Fruit fly (Drosophila melanogaster): ENCODE measurements around the gene CG13008.

The CG13008 gene

DNA sequence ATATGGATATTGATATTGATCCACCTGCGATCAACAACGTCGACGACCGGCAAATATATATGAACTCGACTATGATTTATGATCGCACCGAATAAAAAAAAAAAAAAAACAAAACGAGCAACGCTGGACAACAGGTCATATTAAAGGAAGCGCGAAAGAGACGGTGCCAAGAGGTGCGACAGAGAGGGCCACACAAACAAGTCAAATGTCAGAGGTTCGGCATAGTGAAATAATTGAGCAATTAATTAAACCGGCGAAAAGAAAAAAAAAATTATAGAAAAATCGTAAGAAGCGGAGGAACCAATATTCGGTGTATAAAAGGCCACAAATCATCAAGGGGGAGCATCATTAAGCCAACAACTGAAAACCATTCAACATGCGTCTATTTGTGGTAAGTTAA lies 31.4 kb downstream of the CG13008 start, which contains the start of gene Twdlalpha:
Gene Twdlalpha (plus strand): TSS at position 301 of the 400 bp plus-strand sequence.
- TF ChIP-seq CG10348 (GFP tag; IDR thresholded peaks at IDR 0.05) (no peak), CG32121 (GFP tag; IDR thresholded peaks at IDR 0.05) (no peak), CG8301 (tag; optimal IDR thresholded peaks at IDR 0.05) (no peak), CG34367 (tag; optimal IDR thresholded peaks at IDR 0.05) (no peak), EcR (GFP tag; optimal IDR thresholded peaks at IDR 0.05) (no peak), CG12605 (GFP tag; IDR thresholded peaks at IDR 0.05) (no peak), CG15710 (tag; optimal IDR thresholded peaks at IDR 0.05) (no peak), CG9948 (tag; optimal IDR thresholded peaks at IDR 0.05) (no peak), Ets98B (GFP tag; IDR thresholded peaks at IDR 0.05) (no peak), D1 (tag; optimal IDR thresholded peaks at IDR 0.05) (no peak), fd96Ca (GFP tag; IDR thresholded peaks at IDR 0.05) (no peak), CG17806 (tag; optimal IDR thresholded peaks at IDR 0.05) (no peak)

dm6 chrX:16744345-16744744 lies 33.2 kb downstream of the CG13008 start:
- TF ChIP-seq CG10348 (GFP tag; IDR thresholded peaks at IDR 0.05) = no peak
- no peak for TF ChIP-seq CG8301 (tag; optimal IDR thresholded peaks at IDR 0.05)
- TF ChIP-seq CG12605 (GFP tag; IDR thresholded peaks at IDR 0.05) = no peak
- TF ChIP-seq CG15710 (tag; optimal IDR thresholded peaks at IDR 0.05) = no peak
- no peak for TF ChIP-seq D1 (tag; optimal IDR thresholded peaks at IDR 0.05)
- no peak for TF ChIP-seq Pif1B (GFP tag; optimal IDR thresholded peaks at IDR 0.05)
- no peak for TF ChIP-seq fd96Ca (GFP tag; IDR thresholded peaks at IDR 0.05)
- TF ChIP-seq CG17806 (tag; optimal IDR thresholded peaks at IDR 0.05) = no peak
- TF ChIP-seq CG9948 (tag; optimal IDR thresholded peaks at IDR 0.05) = no peak
- no peak for TF ChIP-seq gl (tag; optimal IDR thresholded peaks at IDR 0.05)
- no peak for TF ChIP-seq Pif1A (GFP tag; optimal IDR thresholded peaks at IDR 0.05)
- TF ChIP-seq Snoo (tag; optimal IDR thresholded peaks at IDR 0.05) = no peak
- no peak for TF ChIP-seq CG13204 (GFP tag; optimal IDR thresholded peaks at IDR 0.05)
- no peak for TF ChIP-seq CG32121 (GFP tag; IDR thresholded peaks at IDR 0.05)
- no peak for TF ChIP-seq CG34367 (tag; optimal IDR thresholded peaks at IDR 0.05)
- no peak for TF ChIP-seq CG4496 (GFP tag; IDR thresholded peaks at IDR 0.05)

DNA sequence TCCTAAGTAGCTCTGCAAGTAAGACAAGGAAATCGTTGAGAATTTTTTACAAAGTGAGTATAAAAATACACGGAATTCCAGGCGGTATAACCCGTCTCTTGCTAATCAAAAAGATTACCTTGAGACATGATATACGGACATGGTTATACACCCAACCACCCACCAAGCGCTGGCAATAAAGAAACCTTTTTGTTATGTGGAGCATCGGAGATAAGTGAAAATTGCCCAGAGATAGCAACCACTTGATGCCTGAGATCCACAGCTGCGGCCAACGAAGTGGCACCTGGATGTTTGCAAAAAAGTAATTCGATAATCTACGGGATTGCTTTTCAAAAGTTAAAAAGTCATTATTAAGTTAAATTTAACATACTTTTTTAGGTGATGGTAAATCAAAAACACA lies 34.8 kb downstream of the CG13008 start:
- no peak for TF ChIP-seq CG17806 (tag; optimal IDR thresholded peaks at IDR 0.05)
- no peak for TF ChIP-seq Ets98B (GFP tag; IDR thresholded peaks at IDR 0.05)
- TF ChIP-seq EcR (GFP tag; optimal IDR thresholded peaks at IDR 0.05) = no peak

dm6 chrX:16746824-16747223 lies 35.7 kb downstream of the CG13008 start:
- TF ChIP-seq Snoo (tag; optimal IDR thresholded peaks at IDR 0.05) (no peak), CG15710 (tag; optimal IDR thresholded peaks at IDR 0.05) (no peak), CG9948 (tag; optimal IDR thresholded peaks at IDR 0.05) (no peak), CG4496 (GFP tag; IDR thresholded peaks at IDR 0.05) (no peak), gl (tag; optimal IDR thresholded peaks at IDR 0.05) (no peak), CG12605 (GFP tag; IDR thresholded peaks at IDR 0.05) (no peak), EcR (GFP tag; optimal IDR thresholded peaks at IDR 0.05) (no peak)

DNA sequence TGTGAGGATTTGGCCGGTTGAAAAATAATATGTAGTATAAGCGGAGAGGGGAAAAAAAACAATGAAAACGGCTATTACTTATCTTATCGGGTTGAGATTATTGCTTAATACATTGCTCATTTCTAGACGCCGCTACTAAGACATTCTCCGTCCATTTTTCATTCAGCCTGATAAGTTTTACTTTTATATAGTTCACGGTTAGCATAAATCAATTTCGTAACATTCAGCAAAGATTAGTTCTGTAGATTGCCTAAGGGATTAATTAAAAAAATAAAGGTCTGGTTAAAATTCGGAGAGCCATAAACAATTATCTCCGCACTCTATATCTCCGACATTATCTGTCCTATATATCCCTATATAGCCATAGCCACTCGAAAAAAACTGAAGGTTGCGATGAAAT lies 36.4 kb downstream of the CG13008 start:
- TF ChIP-seq CG32121 (GFP tag; IDR thresholded peaks at IDR 0.05) (no peak), EcR (GFP tag; optimal IDR thresholded peaks at IDR 0.05) (peak; percentile 11)

DNA sequence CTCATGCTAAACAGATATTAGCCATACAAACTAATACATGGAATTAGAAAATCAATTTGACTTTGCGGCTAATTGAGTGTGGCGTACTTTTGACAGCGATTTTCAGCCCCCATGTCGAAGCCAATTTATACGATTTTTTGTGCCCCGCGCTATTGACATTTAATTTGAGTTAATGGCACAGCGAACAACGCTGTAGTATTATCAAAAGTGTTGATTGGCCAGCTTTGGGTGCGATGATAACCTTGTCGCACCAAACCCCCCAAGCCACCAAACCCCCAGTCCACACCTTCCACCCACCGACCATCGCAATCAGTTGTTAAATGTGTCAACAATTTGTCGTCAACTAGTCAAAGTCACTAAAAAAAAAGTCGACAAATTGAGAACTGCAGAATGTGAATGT lies 38.2 kb downstream of the CG13008 start:
- TF ChIP-seq CG4496 (GFP tag; IDR thresholded peaks at IDR 0.05) (no peak), CG10348 (GFP tag; IDR thresholded peaks at IDR 0.05) (no peak), CG13204 (GFP tag; optimal IDR thresholded peaks at IDR 0.05) (no peak), CG32121 (GFP tag; IDR thresholded peaks at IDR 0.05) (no peak), Pif1B (GFP tag; optimal IDR thresholded peaks at IDR 0.05) (no peak), CG17806 (tag; optimal IDR thresholded peaks at IDR 0.05) (no peak), D1 (tag; optimal IDR thresholded peaks at IDR 0.05) (no peak), CG8301 (tag; optimal IDR thresholded peaks at IDR 0.05) (no peak)

DNA sequence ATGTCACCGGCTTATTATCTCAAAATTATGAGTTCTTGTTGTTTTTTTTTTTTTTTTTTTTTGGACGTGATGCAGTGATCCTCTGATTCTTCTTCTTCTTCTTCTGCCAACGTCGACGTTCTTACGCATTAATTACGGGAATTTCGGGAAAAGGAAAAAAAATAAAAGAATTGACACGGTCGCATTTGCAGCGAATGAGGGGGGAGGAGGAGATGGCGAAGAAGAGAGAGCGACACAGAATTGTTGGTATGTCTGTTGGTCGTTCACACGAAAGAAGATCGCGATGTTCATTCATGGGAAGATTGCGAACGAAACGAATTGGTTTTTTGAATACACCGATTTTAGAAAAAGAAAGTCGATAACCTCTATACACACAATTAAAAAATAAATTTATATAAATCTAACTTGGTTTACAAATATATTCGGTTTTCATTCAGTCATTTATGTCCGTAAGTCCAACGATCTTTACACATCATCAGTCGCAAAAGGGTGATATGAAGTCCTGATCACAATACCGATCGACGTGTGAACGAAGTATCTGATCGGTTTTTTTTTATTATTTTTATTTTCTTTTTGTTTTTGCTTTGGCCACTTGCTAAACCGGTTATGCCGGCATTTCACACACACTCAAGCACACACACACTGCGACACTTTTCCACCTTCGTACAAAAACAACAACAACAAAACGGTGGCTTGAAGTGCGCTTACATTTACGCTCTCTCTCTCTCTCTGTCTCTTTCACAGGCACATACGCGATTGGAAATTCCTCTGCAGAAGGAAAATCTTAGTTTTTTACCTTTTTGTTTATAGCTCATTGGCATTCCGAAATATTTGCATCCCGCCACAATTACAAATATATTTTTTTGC lies 39.8 kb downstream of the CG13008 start:
- peak; percentile 93 for TF ChIP-seq Pif1B (GFP tag; optimal IDR thresholded peaks at IDR 0.05)
- TF ChIP-seq Ets98B (GFP tag; IDR thresholded peaks at IDR 0.05) = peak; percentile 85
- TF ChIP-seq CG12605 (GFP tag; IDR thresholded peaks at IDR 0.05) = peak; percentile 88
- TF ChIP-seq fd96Ca (GFP tag; IDR thresholded peaks at IDR 0.05) = peak; percentile 78
- peak; percentile 92 for TF ChIP-seq Pif1A (GFP tag; optimal IDR thresholded peaks at IDR 0.05)
- TF ChIP-seq CG10348 (GFP tag; IDR thresholded peaks at IDR 0.05) = no peak
- peak; percentile 87 for TF ChIP-seq CG4496 (GFP tag; IDR thresholded peaks at IDR 0.05)
- TF ChIP-seq CG8159 (tag; optimal IDR thresholded peaks at IDR 0.05) = peak; percentile 89
- TF ChIP-seq Snoo (tag; optimal IDR thresholded peaks at IDR 0.05) = peak; percentile 89
- TF ChIP-seq CG8301 (tag; optimal IDR thresholded peaks at IDR 0.05) = peak; percentile 87
- TF ChIP-seq CG34367 (tag; optimal IDR thresholded peaks at IDR 0.05) = peak; percentile 92
- peak; percentile 91 for TF ChIP-seq CG14655 (GFP tag; optimal IDR thresholded peaks at IDR 0.05)
- TF ChIP-seq CG32121 (GFP tag; IDR thresholded peaks at IDR 0.05) = peak; percentile 82
- peak; percentile 87 for TF ChIP-seq CG9948 (tag; optimal IDR thresholded peaks at IDR 0.05)
- peak; percentile 93 for TF ChIP-seq CG13204 (GFP tag; optimal IDR thresholded peaks at IDR 0.05)
- peak; percentile 91 for TF ChIP-seq CG15710 (tag; optimal IDR thresholded peaks at IDR 0.05)
- TF ChIP-seq EcR (GFP tag; optimal IDR thresholded peaks at IDR 0.05) = peak; percentile 61
- TF ChIP-seq CG17806 (tag; optimal IDR thresholded peaks at IDR 0.05) = peak; percentile 82
- TF ChIP-seq gl (tag; optimal IDR thresholded peaks at IDR 0.05) = peak; percentile 89
- 0 out of 2 replicates have a peak, but pooled peaks have one; percentile 16 for TF ChIP-seq rn (GFP tag; IDR thresholded peaks at IDR 0.05)
- peak; percentile 53 for TF ChIP-seq D1 (tag; optimal IDR thresholded peaks at IDR 0.05)

Data from whole organism, pupa.